Worm (Caenorhabditis elegans) whole organism, mixed stage, embryonic: ENCODE data around the gene ZK1307.7.

ENCODE experiments used
- M03D4.4 ChIP-seq: sonication (generic microtip); optimal IDR thresholded peaks from 2 replicates; lab custom pipeline; 2017; ENCODE audit warnings: mild to moderate bottlenecking, missing genetic modification characterization, missing compliant biosample characterization
- bed-3 ChIP-seq: fragments of 200-800 bp; sonication (Bioruptor generic); optimal IDR thresholded peaks from 3 replicates; lab custom pipeline; 2018; ENCODE audit warnings: mild to moderate bottlenecking, missing genetic modification characterization, moderate library complexity, missing compliant biosample characterization
- blmp-1 ChIP-seq: fragments of 150-350 bp; optimal IDR thresholded peaks from 2 replicates; lab custom pipeline; 2014; ENCODE audit warnings: missing biosample characterization, missing genetic modification characterization
- ceh-39 ChIP-seq: fragments of 150-350 bp; optimal IDR thresholded peaks from 2 replicates; lab custom pipeline; 2014; ENCODE audit warnings: missing biosample characterization, missing genetic modification characterization
- ceh-83 ChIP-seq: fragments of 200-800 bp; sonication (Bioruptor generic); optimal IDR thresholded peaks from 2 replicates; lab custom pipeline; 2018; ENCODE audit warnings: mild to moderate bottlenecking, missing genetic modification characterization, missing compliant biosample characterization
- cnd-1 ChIP-seq: fragments of 200-800 bp; sonication (Bioruptor generic); optimal IDR thresholded peaks from 2 replicates; lab custom pipeline; 2018; ENCODE audit warnings: mild to moderate bottlenecking, missing genetic modification characterization, missing compliant biosample characterization
- drap-1 ChIP-seq: fragments of 200-800 bp; sonication (Bioruptor generic); optimal IDR thresholded peaks from 3 replicates; lab custom pipeline; 2018; ENCODE audit warnings: mild to moderate bottlenecking, missing genetic modification characterization, missing compliant biosample characterization
- elt-1 ChIP-seq: sonication (generic microtip); optimal IDR thresholded peaks from 2 replicates; lab custom pipeline; 2017; ENCODE audit warnings: missing genetic modification characterization, mild to moderate bottlenecking, missing compliant biosample characterization, antibody characterized with exemption, moderate library complexity, borderline replicate concordance; ENCODE audit not compliant: insufficient read depth
- elt-3 ChIP-seq: fragments of 150-350 bp; optimal IDR thresholded peaks from 2 replicates; lab custom pipeline; 2014; ENCODE audit warnings: missing biosample characterization, missing genetic modification characterization
- flh-1 ChIP-seq: fragments of 200-800 bp; sonication (Bioruptor generic); optimal IDR thresholded peaks from 2 replicates; lab custom pipeline; 2018; ENCODE audit warnings: mild to moderate bottlenecking, missing genetic modification characterization, moderate library complexity, missing compliant biosample characterization
- ham-2 ChIP-seq: fragments of 200-800 bp; sonication (Bioruptor generic); optimal IDR thresholded peaks from 2 replicates; lab custom pipeline; 2018; ENCODE audit warnings: mild to moderate bottlenecking, missing genetic modification characterization, missing compliant biosample characterization
- hlh-1 ChIP-seq: fragments of 150-350 bp; optimal IDR thresholded peaks from 2 replicates; lab custom pipeline; 2014; ENCODE audit warnings: missing biosample characterization, missing genetic modification reagents, missing genetic modification characterization
- lin-13 ChIP-seq: fragments of 150-350 bp; optimal IDR thresholded peaks from 2 replicates; lab custom pipeline; 2014; ENCODE audit warnings: missing biosample characterization, missing genetic modification characterization
- lin-32 ChIP-seq: fragments of 200-800 bp; sonication (Bioruptor generic); optimal IDR thresholded peaks from 2 replicates; lab custom pipeline; 2018; ENCODE audit warnings: mild to moderate bottlenecking, missing genetic modification characterization, missing compliant biosample characterization
- lsy-2 ChIP-seq: fragments of 150-350 bp; optimal IDR thresholded peaks from 2 replicates; lab custom pipeline; 2014; ENCODE audit warnings: missing biosample characterization, missing genetic modification characterization
- mab-5 ChIP-seq: fragments of 150-350 bp; optimal IDR thresholded peaks from 2 replicates; lab custom pipeline; 2014; ENCODE audit warnings: missing biosample characterization, missing genetic modification characterization
- mep-1 ChIP-seq: fragments of 150-350 bp; optimal IDR thresholded peaks from 2 replicates; lab custom pipeline; 2017; ENCODE audit warnings: missing biosample characterization, missing genetic modification reagents, missing genetic modification characterization, inconsistent platforms
- mls-2 ChIP-seq: sonication (generic microtip); optimal IDR thresholded peaks from 2 replicates; lab custom pipeline; 2016; ENCODE audit warnings: mild to moderate bottlenecking, missing genetic modification characterization, moderate library complexity, missing compliant biosample characterization
- nhr-12 ChIP-seq: fragments of 150-350 bp; optimal IDR thresholded peaks from 2 replicates; lab custom pipeline; 2014; ENCODE audit warnings: missing biosample characterization, missing genetic modification characterization
- nhr-2 ChIP-seq: fragments of 150-350 bp; optimal IDR thresholded peaks from 2 replicates; lab custom pipeline; 2014; ENCODE audit warnings: missing biosample characterization, missing genetic modification characterization
- nhr-237 ChIP-seq: fragments of 150-350 bp; optimal IDR thresholded peaks from 2 replicates; lab custom pipeline; 2014; ENCODE audit warnings: missing biosample characterization, missing genetic modification characterization
- nhr-76 ChIP-seq: sonication (generic microtip); optimal IDR thresholded peaks from 2 replicates; lab custom pipeline; 2017; ENCODE audit warnings: missing biosample characterization, missing genetic modification characterization
- pha-4 ChIP-seq: fragments of 150-350 bp; optimal IDR thresholded peaks from 2 replicates; lab custom pipeline; 2018; ENCODE audit warnings: missing biosample characterization, missing genetic modification reagents, missing genetic modification characterization
- sem-2 ChIP-seq: fragments of 200-800 bp; sonication (Bioruptor generic); optimal IDR thresholded peaks from 2 replicates; lab custom pipeline; 2018; ENCODE audit warnings: mild to moderate bottlenecking, missing genetic modification characterization, missing compliant biosample characterization
- snpc-4 ChIP-seq: fragments of 150-350 bp; optimal IDR thresholded peaks from 2 replicates; lab custom pipeline; 2014; ENCODE audit warnings: missing biosample characterization, missing genetic modification characterization
- tbx-8 ChIP-seq: fragments of 200-800 bp; sonication (Bioruptor generic); optimal IDR thresholded peaks from 2 replicates; lab custom pipeline; 2018; ENCODE audit warnings: mild to moderate bottlenecking, missing genetic modification characterization, moderate library complexity, missing compliant biosample characterization
- unc-120 ChIP-seq: sonication (generic microtip); optimal IDR thresholded peaks from 2 replicates; lab custom pipeline; 2017; ENCODE audit warnings: missing genetic modification characterization, missing compliant biosample characterization; ENCODE audit not compliant: poor library complexity, severe bottlenecking
- unc-39 ChIP-seq: fragments of 150-350 bp; optimal IDR thresholded peaks from 2 replicates; lab custom pipeline; 2014; ENCODE audit warnings: missing biosample characterization, missing genetic modification characterization
- unc-62 ChIP-seq: fragments of 150-350 bp; optimal IDR thresholded peaks from 2 replicates; lab custom pipeline; 2014; ENCODE audit warnings: missing biosample characterization, missing genetic modification reagents, missing genetic modification characterization
- zip-8 ChIP-seq: fragments of 150-350 bp; optimal IDR thresholded peaks from 2 replicates; lab custom pipeline; 2014; ENCODE audit warnings: missing biosample characterization, missing genetic modification characterization

Gene ZK1307.7

DNA sequence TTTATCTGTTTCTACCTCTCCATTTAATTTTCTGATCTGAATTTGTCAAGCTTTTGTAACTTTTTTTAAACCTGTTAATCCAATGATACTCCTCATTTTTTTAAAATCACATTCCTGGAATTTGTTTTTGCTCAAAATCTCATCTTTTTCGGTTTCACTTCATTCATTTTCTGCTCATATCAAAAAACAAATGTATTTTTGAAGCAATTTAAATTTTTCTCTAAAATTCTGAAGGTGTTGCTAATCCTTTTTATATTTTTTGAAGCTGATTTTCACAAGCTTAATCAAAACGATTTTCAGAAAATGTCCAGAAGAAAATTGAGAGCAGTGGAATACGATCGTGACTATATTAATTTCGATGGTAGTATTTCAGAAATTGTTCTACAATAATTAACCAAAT, 41.5 kb upstream of the ZK1307.7 start, which contains the start of gene E02H1.5:
Gene E02H1.5 (plus strand): TSS at position 301 of the 400 bp plus-strand sequence.
- TF ChIP-seq ceh-83 (GFP tag; lab: Kevin White, UChicago) (no peak), flh-1 (GFP tag; lab: Kevin White, UChicago) (no peak), lin-13 (no peak), snpc-4 (tag; lab: Kevin White, UChicago) (no peak), zip-8 (no peak), lsy-2 (tag; lab: Kevin White, UChicago) (no peak), elt-3 (tag; lab: Kevin White, UChicago) (no peak), nhr-237 (tag; lab: Kevin White, UChicago) (no peak), pha-4 (no peak), sem-2 (GFP tag; lab: Kevin White, UChicago) (no peak), bed-3 (GFP tag; lab: Kevin White, UChicago) (no peak), mep-1 (tag; lab: Kevin White, UChicago) (no peak), unc-39 (tag; lab: Kevin White, UChicago) (no peak), mls-2 (tag; lab: Kevin White, UChicago) (no peak), M03D4.4 (tag; lab: Kevin White, UChicago) (no peak), hlh-1 (tag; lab: Kevin White, UChicago) (no peak), ceh-39 (tag; lab: Kevin White, UChicago) (no peak)
- TF ChIP-seq, all 35 proteins: peak for 0

DNA sequence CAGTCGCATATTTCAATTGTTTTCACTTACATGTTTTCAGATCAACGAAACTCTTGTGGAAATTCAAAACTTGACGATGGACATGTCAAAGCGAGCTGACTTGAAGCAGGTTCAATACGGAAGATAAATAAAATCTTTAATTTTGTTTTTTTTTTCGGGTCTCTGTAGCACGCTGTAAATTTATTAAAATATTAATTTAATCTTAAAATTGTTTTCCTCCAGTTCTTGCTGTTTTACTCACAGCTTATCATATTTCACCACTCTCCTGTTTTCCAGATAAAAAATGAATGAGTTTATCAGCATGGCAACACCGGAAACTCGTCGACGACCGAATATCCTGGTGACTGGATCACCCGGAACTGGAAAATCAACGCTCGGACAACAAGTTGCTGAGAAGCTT, 40.0 kb upstream of the ZK1307.7 start, which contains the start of gene E02H1.6:
Gene E02H1.6 (plus strand): TSS at position 301 of the 400 bp plus-strand sequence.
- TF ChIP-seq cnd-1 (tag; lab: Kevin White, UChicago) (no peak), unc-62 (GFP tag; lab: Kevin White, UChicago) (no peak), snpc-4 (tag; lab: Kevin White, UChicago) (no peak), M03D4.4 (tag; lab: Kevin White, UChicago) (no peak), lsy-2 (tag; lab: Kevin White, UChicago) (no peak), mep-1 (tag; lab: Kevin White, UChicago) (no peak), sem-2 (GFP tag; lab: Kevin White, UChicago) (no peak)

DNA sequence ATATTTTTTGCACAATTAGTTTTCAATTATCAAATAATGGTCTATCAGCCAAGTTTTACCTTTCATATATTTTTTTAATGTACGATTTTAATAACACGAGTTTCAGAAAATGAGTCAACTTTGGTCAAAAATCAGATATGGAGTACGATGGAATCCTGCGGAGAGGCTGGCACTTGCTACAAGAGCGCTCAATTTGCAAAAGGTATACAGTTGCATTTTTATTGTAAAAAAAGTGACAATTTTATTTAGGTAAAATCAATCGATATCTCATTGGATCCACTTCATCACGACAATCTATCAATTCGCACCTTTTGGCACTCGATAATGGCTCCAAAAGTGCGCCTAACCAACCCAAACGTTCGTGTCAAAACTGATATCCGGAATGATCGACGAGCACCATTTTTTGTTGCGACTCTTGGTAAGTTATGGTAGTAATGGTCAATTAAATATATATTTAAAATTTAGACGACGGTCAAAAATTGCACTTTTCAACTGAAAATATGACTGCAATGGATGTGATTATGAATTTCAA, 38.8 kb upstream of the ZK1307.7 start, which contains the start of gene mrpl-53:
Gene mrpl-53 (plus strand): TSS at position 107 of the 532 bp plus-strand sequence.
- TF ChIP-seq elt-3 (tag; lab: Kevin White, UChicago), result no peak
- TF ChIP-seq mab-5 (tag; lab: Kevin White, UChicago), result no peak
- TF ChIP-seq lin-32 (GFP tag; lab: Kevin White, UChicago), result no peak
- no peak for TF ChIP-seq elt-1 (tag; lab: Kevin White, UChicago)
- TF ChIP-seq, all 35 proteins: peak for 0

DNA sequence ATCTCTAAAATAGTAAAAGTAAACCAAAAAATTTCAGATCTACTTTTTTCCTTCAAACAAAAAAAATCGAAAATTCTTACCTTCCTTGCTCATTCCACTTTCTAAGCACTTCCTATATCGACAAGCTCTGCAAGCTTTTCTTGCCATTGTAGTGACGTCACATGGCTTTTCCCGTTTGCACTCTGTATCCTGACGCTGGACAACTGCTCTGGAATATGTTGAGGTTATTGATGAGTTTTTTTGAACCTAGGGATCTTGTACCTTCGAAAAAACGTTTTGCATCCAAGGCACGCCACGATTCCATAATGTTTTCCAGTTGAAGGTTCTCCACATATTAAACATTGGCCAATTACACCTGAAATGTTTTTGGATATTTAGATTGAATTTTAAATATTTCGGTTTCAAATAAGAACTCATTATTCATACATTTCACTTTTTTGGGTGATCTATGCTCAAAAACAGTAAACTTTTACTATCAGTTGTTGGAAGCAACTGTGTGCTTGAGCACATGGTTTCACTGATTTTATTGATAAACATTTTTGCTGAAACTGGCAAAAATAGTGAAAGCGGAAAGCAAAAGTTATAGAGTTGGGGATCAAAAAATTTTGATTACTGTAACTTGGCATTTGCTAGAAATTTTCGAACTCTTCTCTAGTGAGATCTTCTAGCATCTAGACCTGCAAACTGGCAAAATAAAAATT, 36.2 kb upstream of the ZK1307.7 start:
- TF ChIP-seq unc-39 (tag; lab: Kevin White, UChicago) (no peak), ham-2 (no peak), blmp-1 (no peak), tbx-8 (GFP tag; lab: Kevin White, UChicago) (no peak), nhr-12 (tag; lab: Kevin White, UChicago) (no peak), elt-3 (tag; lab: Kevin White, UChicago) (no peak), nhr-237 (tag; lab: Kevin White, UChicago) (no peak), mls-2 (tag; lab: Kevin White, UChicago) (no peak), nhr-2 (no peak), mep-1 (tag; lab: Kevin White, UChicago) (no peak), ceh-83 (GFP tag; lab: Kevin White, UChicago) (no peak), unc-120 (tag; lab: Kevin White, UChicago) (no peak), elt-1 (tag; lab: Kevin White, UChicago) (no peak), zip-8 (no peak), nhr-76 (tag; lab: Kevin White, UChicago) (no peak), drap-1 (GFP tag; lab: Kevin White, UChicago) (no peak), ceh-39 (tag; lab: Kevin White, UChicago) (no peak)
